Fruit fly (Drosophila melanogaster) whole organism, adult: ENCODE results near the gene Edc3.

Source experiments
- CG12768 ChIP-seq: fragments of 200-800 bp; sonication (Bioruptor generic); optimal IDR thresholded peaks from 2 replicates; lab custom pipeline; 2017; ENCODE audit warnings: missing biosample characterization, missing genetic modification characterization, mild to moderate bottlenecking, moderate library complexity, missing genetic modification reagents
- CG1620 ChIP-seq: fragments of 200-800 bp; sonication (Bioruptor generic); optimal IDR thresholded peaks from 2 replicates; lab custom pipeline; 2016; ENCODE audit warnings: missing biosample characterization, missing genetic modification characterization
- CG7045 ChIP-seq: fragments of 200-800 bp; sonication (Bioruptor generic); optimal IDR thresholded peaks from 2 replicates; lab custom pipeline; 2017; ENCODE audit warnings: missing biosample characterization, mild to moderate bottlenecking, missing genetic modification characterization
- Crg-1 ChIP-seq: fragments of 200-800 bp; sonication (Bioruptor generic); optimal IDR thresholded peaks from 2 replicates; lab custom pipeline; 2016; ENCODE audit warnings: missing biosample characterization, missing genetic modification characterization
- Hr96 ChIP-seq: fragments of 200-800 bp; sonication (Bioruptor generic); optimal IDR thresholded peaks from 2 replicates; lab custom pipeline; 2016; ENCODE audit warnings: missing biosample characterization, missing genetic modification characterization
- Mnt ChIP-seq: fragments of 200-800 bp; sonication (Bioruptor generic); optimal IDR thresholded peaks from 2 replicates; lab custom pipeline; 2016; ENCODE audit warnings: missing biosample characterization, mild to moderate bottlenecking, missing genetic modification characterization
- bab1 ChIP-seq: fragments of 200-800 bp; sonication (Bioruptor generic); optimal IDR thresholded peaks from 3 replicates; lab custom pipeline; 2019; ENCODE audit warnings: missing biosample characterization, mild to moderate bottlenecking, missing genetic modification characterization, moderate library complexity
- cic ChIP-seq: fragments of 200-800 bp; sonication (Bioruptor generic); optimal IDR thresholded peaks from 2 replicates; lab custom pipeline; 2017; ENCODE audit warnings: missing biosample characterization, mild to moderate bottlenecking, missing genetic modification characterization, moderate library complexity
- kay ChIP-seq: fragments of 200-800 bp; sonication (Bioruptor generic); peaks from one replicate; lab custom pipeline; 2016; ENCODE audit warnings: missing biosample characterization, missing genetic modification characterization, borderline replicate concordance
- ovo ChIP-seq: fragments of 200-800 bp; sonication (Bioruptor generic); optimal IDR thresholded peaks from 2 replicates; lab custom pipeline; 2016; ENCODE audit warnings: missing biosample characterization, missing genetic modification characterization
- pad ChIP-seq: fragments of 200-800 bp; sonication (Bioruptor generic); optimal IDR thresholded peaks from 3 replicates; lab custom pipeline; 2017; ENCODE audit warnings: missing biosample characterization, missing genetic modification characterization, mild to moderate bottlenecking, moderate library complexity, missing genetic modification reagents
- tj ChIP-seq: fragments of 200-800 bp; sonication (Bioruptor generic); optimal IDR thresholded peaks from 3 replicates; lab custom pipeline; 2017; ENCODE audit warnings: missing biosample characterization, mild to moderate bottlenecking, missing genetic modification characterization, moderate library complexity

DNA sequence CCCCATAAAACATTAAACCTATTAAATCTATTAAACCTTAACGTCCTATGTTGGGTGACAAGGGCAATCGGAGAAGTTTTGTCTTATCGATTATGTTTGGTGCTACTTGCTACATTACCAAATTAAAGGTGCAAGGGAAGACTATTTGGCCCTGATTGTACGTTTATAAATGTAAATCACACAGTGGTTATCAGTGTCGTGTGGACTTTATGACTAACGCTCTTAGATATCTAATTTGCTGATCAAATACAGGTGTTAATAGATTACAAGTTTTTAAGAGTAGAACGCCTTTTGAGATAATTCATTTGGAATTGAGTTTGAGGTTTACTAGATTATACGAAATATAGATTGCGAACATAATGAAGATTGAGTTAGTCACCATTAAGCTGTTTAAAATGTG lies 9.2 kb upstream of the Edc3 start:
- TF ChIP-seq Hr96 (no peak), CG1620 (GFP tag; lab: Kevin White, UChicago) (no peak), ovo (GFP tag; lab: Kevin White, UChicago) (no peak), Crg-1 (GFP tag; lab: Kevin White, UChicago) (no peak), kay (GFP tag; lab: Kevin White, UChicago) (no peak), Mnt (no peak), tj (GFP tag; lab: Kevin White, UChicago) (no peak), CG12768 (GFP tag; lab: Kevin White, UChicago) (no peak), bab1 (GFP tag; lab: Kevin White, UChicago) (no peak), cic (GFP tag; lab: Kevin White, UChicago) (peak; percentile 4), pad (GFP tag; lab: Kevin White, UChicago) (no peak), CG7045 (no peak)
